Worm (Caenorhabditis elegans): ENCODE results near the gene ula-1.

The ula-1 gene

ce11 chrIII:4920221-4920620 lies at the start of gene ula-1:
ula-1 (minus strand) TSS chrIII:4920321.
- TF ChIP-seq rcor-1 (GFP tag; IDR thresholded peaks at IDR 0.05) (no peak), snpc-3.4 (tag; optimal IDR thresholded peaks at IDR 0.05) (no peak), madf-10 (tag; optimal IDR thresholded peaks at IDR 0.05) (no peak), tlf-1 (GFP tag; optimal IDR thresholded peaks at IDR 0.05) (no peak), hrde-1 (tag; optimal IDR thresholded peaks at IDR 0.05; ENCODE audit: borderline replicate concordance) (no peak), F33H1.4 (GFP tag; IDR thresholded peaks at IDR 0.05) (no peak), unc-62 (GFP tag; optimal IDR thresholded peaks at IDR 0.05) (no peak), lir-1 (GFP tag; conservative IDR thresholded peaks at IDR 0.05) (no peak), sptf-2 (GFP tag; optimal IDR thresholded peaks at IDR 0.05) (no peak), ztf-25 (GFP tag; IDR thresholded peaks at IDR 0.05) (no peak), T07F8.4 (tag; optimal IDR thresholded peaks at IDR 0.05) (no peak), F57C9.4 (tag; optimal IDR thresholded peaks at IDR 0.05) (no peak), attf-5 (GFP tag; optimal IDR thresholded peaks at IDR 0.05) (no peak), mcd-1 (GFP tag; IDR thresholded peaks at IDR 0.05) (no peak), pha-4 (tag; optimal IDR thresholded peaks at IDR 0.05) (no peak), mes-4 (tag; optimal IDR thresholded peaks at IDR 0.05) (no peak), ztf-22 (GFP tag; optimal IDR thresholded peaks at IDR 0.05) (no peak), lin-35 (GFP tag; optimal IDR thresholded peaks at IDR 0.05) (no peak)

ce11 chrIII:4968146-4968545 lies 48.0 kb upstream of the ula-1 start:
- TF ChIP-seq Y56A3A.18 (GFP tag; IDR thresholded peaks at IDR 0.05) = no peak

- TF ChIP-seq F57A8.1 (GFP tag; optimal IDR thresholded peaks at IDR 0.05) (no peak), mel-28 (tag; optimal IDR thresholded peaks at IDR 0.05; ENCODE audit: borderline replicate concordance) (no peak), athp-1 (tag; optimal IDR thresholded peaks at IDR 0.05) (no peak), T07F8.4 (tag; optimal IDR thresholded peaks at IDR 0.05) (no peak), ceh-27 (GFP tag; optimal IDR thresholded peaks at IDR 0.05) (no peak), mes-4 (tag; optimal IDR thresholded peaks at IDR 0.05) (no peak), cebp-2 (GFP tag; IDR thresholded peaks at IDR 0.05) (no peak), ztf-22 (GFP tag; optimal IDR thresholded peaks at IDR 0.05) (no peak), let-607 (tag; optimal IDR thresholded peaks at IDR 0.05) (no peak), mxl-1 (tag; optimal IDR thresholded peaks at IDR 0.05) (no peak), madf-3 (GFP tag; IDR thresholded peaks at IDR 0.05) (no peak), nhr-27 (tag; optimal IDR thresholded peaks at IDR 0.05) (no peak), mcd-1 (GFP tag; IDR thresholded peaks at IDR 0.05) (no peak), ztf-28 (GFP tag; IDR thresholded peaks at IDR 0.05) (no peak), aptf-2 (GFP tag; conservative IDR thresholded peaks at IDR 0.05) (no peak), ccch-3 (GFP tag; optimal IDR thresholded peaks at IDR 0.05) (no peak), B0261.1 (tag; optimal IDR thresholded peaks at IDR 0.05) (no peak)
Measured at ce11 chrIII:4967236-4967635, 47.1 kb upstream of the ula-1 start.

- TF ChIP-seq mel-28 (tag; optimal IDR thresholded peaks at IDR 0.05; ENCODE audit: borderline replicate concordance) (no peak), akir-1 (GFP tag; optimal IDR thresholded peaks at IDR 0.05) (no peak), attf-3 (GFP tag; conservative IDR thresholded peaks at IDR 0.05) (no peak), F52B5.7 (tag; optimal IDR thresholded peaks at IDR 0.05) (no peak), rpc-1 (optimal IDR thresholded peaks at IDR 0.05) (no peak), rpc-1 (tag; optimal IDR thresholded peaks at IDR 0.05) (no peak), ceh-27 (GFP tag; optimal IDR thresholded peaks at IDR 0.05) (no peak), gei-17 (GFP tag; optimal IDR thresholded peaks at IDR 0.05) (no peak), nfyb-1 (GFP tag; IDR thresholded peaks at IDR 0.05) (no peak), C06A6.2 (GFP tag; conservative IDR thresholded peaks at IDR 0.05) (no peak), B0035.1 (tag; optimal IDR thresholded peaks at IDR 0.05) (no peak)
Measured at ce11 chrIII:4965271-4965670, 45.1 kb upstream of the ula-1 start, which contains the start of gene nca-2. nca-2 (plus strand) TSS chrIII:4965571.

All from whole organism, young adult.